Worm (Caenorhabditis elegans) whole organism, L1 larva: ENCODE measurements around the gene gpa-6.

ENCODE experiments used
- F16B12.6 ChIP-seq: fragments of 150-350 bp; optimal IDR thresholded peaks from 2 replicates; lab custom pipeline; 2014; ENCODE audit warnings: missing biosample characterization, missing genetic modification characterization
- alr-1 ChIP-seq: fragments of 200-800 bp; sonication (Bioruptor generic); optimal IDR thresholded peaks from 2 replicates; lab custom pipeline; 2018; ENCODE audit warnings: borderline replicate concordance, mild to moderate bottlenecking, missing genetic modification characterization, missing compliant biosample characterization
- aly-2 ChIP-seq: fragments of 150-350 bp; optimal IDR thresholded peaks from 2 replicates; lab custom pipeline; 2014; ENCODE audit warnings: missing biosample characterization, missing genetic modification characterization
- ama-1 ChIP-seq: fragments of 150-350 bp; optimal IDR thresholded peaks from 2 replicates; lab custom pipeline; 2014
- ceh-8 ChIP-seq: fragments of 200-800 bp; sonication (Bioruptor generic); optimal IDR thresholded peaks from 2 replicates; lab custom pipeline; 2018; ENCODE audit warnings: mild to moderate bottlenecking, missing genetic modification characterization, moderate library complexity, missing compliant biosample characterization
- ceh-82 ChIP-seq, 3 experiments: fragments of 150-350 bp in 1 of 3; sonication (generic microtip) in 2 of 3; optimal IDR thresholded peaks; 2 replicates each; lab custom pipeline; 2014 to 2017; ENCODE audit warnings: missing biosample characterization in 3 of 3, missing genetic modification characterization in 3 of 3
- efl-1 ChIP-seq, 4 experiments: fragments of 150-350 bp; optimal IDR thresholded peaks in 3 of 4; peaks in 1 of 4; 1 replicate in 1 of 4; 2 replicates in 3 of 4; lab custom pipeline; 2014; ENCODE audit warnings: missing biosample characterization in 2 of 4, missing genetic modification characterization in 2 of 4, missing genetic modification reagents in 2 of 4
- egl-13 ChIP-seq: sonication (generic microtip); optimal IDR thresholded peaks from 2 replicates; lab custom pipeline; 2016; ENCODE audit warnings: missing genotype, missing genetic modification reagents, missing genetic modification characterization, missing compliant biosample characterization
- elt-2 ChIP-seq: sonication (generic microtip); optimal IDR thresholded peaks from 2 replicates; lab custom pipeline; 2016; ENCODE audit warnings: missing genetic modification characterization, mild to moderate bottlenecking, inconsistent platforms, missing compliant biosample characterization, missing genetic modification reagents
- elt-3 ChIP-seq, 6 experiments: fragments of 150-350 bp in 1 of 6; sonication (generic microtip); optimal IDR thresholded peaks; 2 replicates each; lab custom pipeline; 2017 to 2018; ENCODE audit warnings: missing biosample characterization in 6 of 6, missing genetic modification characterization in 6 of 6, inconsistent platforms in 1 of 6
- fkh-8 ChIP-seq: sonication (generic microtip); optimal IDR thresholded peaks from 2 replicates; lab custom pipeline; 2016; ENCODE audit warnings: mild to moderate bottlenecking, missing genetic modification characterization, missing compliant biosample characterization
- grh-1 ChIP-seq: fragments of 200-800 bp; sonication (Bioruptor generic); IDR thresholded peaks from 2 replicates; pipeline ENCODE4 v1.3.6; 2022; ENCODE audit warnings: missing genetic modification reagents, missing genetic modification characterization, missing compliant biosample characterization
- hlh-17 ChIP-seq: fragments of 200-800 bp; sonication (Bioruptor generic); optimal IDR thresholded peaks from 2 replicates; lab custom pipeline; 2018; ENCODE audit warnings: missing genetic modification characterization, mild to moderate bottlenecking, missing compliant biosample characterization, moderate library complexity, borderline replicate concordance
- jun-1 ChIP-seq: fragments of 150-350 bp; optimal IDR thresholded peaks from 2 replicates; lab custom pipeline; 2014; ENCODE audit warnings: missing biosample characterization, missing genetic modification reagents, missing genetic modification characterization
- lin-14 ChIP-seq: fragments of 200-800 bp; sonication (Bioruptor generic); optimal IDR thresholded peaks from 2 replicates; lab custom pipeline; 2018; ENCODE audit warnings: mild to moderate bottlenecking, missing genetic modification characterization, moderate library complexity, missing compliant biosample characterization
- lir-3 ChIP-seq: sonication (generic microtip); optimal IDR thresholded peaks from 2 replicates; lab custom pipeline; 2016; ENCODE audit warnings: mild to moderate bottlenecking, missing genetic modification characterization, moderate library complexity, missing compliant biosample characterization; ENCODE audit not compliant: poor library complexity
- lsy-2 ChIP-seq, 2 experiments: fragments of 150-350 bp; optimal IDR thresholded peaks; 2 replicates each; lab custom pipeline; 2014; ENCODE audit warnings: missing biosample characterization in 2 of 2, missing genetic modification characterization in 2 of 2
- mdl-1 ChIP-seq, 2 experiments: fragments of 150-350 bp; optimal IDR thresholded peaks; 2 replicates each; lab custom pipeline; 2014 to 2017; ENCODE audit warnings: missing biosample characterization in 2 of 2, missing genetic modification characterization in 2 of 2, inconsistent platforms in 1 of 2
- nhr-20 ChIP-seq: sonication (generic microtip); optimal IDR thresholded peaks from 2 replicates; lab custom pipeline; 2016; ENCODE audit warnings: mild to moderate bottlenecking, missing genetic modification characterization, missing compliant biosample characterization
- nhr-47 ChIP-seq: sonication (generic microtip); optimal IDR thresholded peaks from 2 replicates; lab custom pipeline; 2016; ENCODE audit warnings: mild to moderate bottlenecking, missing genetic modification characterization, moderate library complexity, missing compliant biosample characterization
- nhr-71 ChIP-seq: sonication (generic microtip); optimal IDR thresholded peaks from 2 replicates; lab custom pipeline; 2016; ENCODE audit warnings: mild to moderate bottlenecking, missing genetic modification characterization, moderate library complexity, missing compliant biosample characterization
- nhr-85 ChIP-seq: sonication (generic microtip); peaks from one replicate; lab custom pipeline; 2016; ENCODE audit warnings: missing genetic modification characterization, inconsistent platforms, missing compliant biosample characterization
- nhr-90 ChIP-seq: sonication (generic microtip); optimal IDR thresholded peaks from 2 replicates; lab custom pipeline; 2016; ENCODE audit warnings: mild to moderate bottlenecking, missing genetic modification characterization, missing compliant biosample characterization; ENCODE audit not compliant: poor library complexity
- rnt-1 ChIP-seq: sonication (generic microtip); optimal IDR thresholded peaks from 2 replicates; lab custom pipeline; 2016; ENCODE audit warnings: mild to moderate bottlenecking, missing genetic modification characterization, moderate library complexity, missing compliant biosample characterization
- skn-1 ChIP-seq: fragments of 150-350 bp; optimal IDR thresholded peaks from 2 replicates; lab custom pipeline; 2014; ENCODE audit warnings: missing biosample characterization, missing genetic modification characterization
- snpc-4 ChIP-seq: fragments of 150-350 bp; optimal IDR thresholded peaks from 2 replicates; lab custom pipeline; 2014; ENCODE audit warnings: missing biosample characterization, missing genetic modification characterization
- sptf-1 ChIP-seq: fragments of 150-350 bp; optimal IDR thresholded peaks from 2 replicates; lab custom pipeline; 2014; ENCODE audit warnings: missing biosample characterization, missing genetic modification characterization
- sup-37 ChIP-seq: fragments of 200-800 bp; sonication (Bioruptor generic); optimal IDR thresholded peaks from 2 replicates; lab custom pipeline; 2018; ENCODE audit warnings: mild to moderate bottlenecking, missing genetic modification characterization, missing compliant biosample characterization
- swsn-7 ChIP-seq: sonication (generic microtip); optimal IDR thresholded peaks from 2 replicates; lab custom pipeline; 2016; ENCODE audit warnings: missing genetic modification characterization, missing compliant biosample characterization
- tbx-2 ChIP-seq: sonication (generic microtip); optimal IDR thresholded peaks from 2 replicates; lab custom pipeline; 2016; ENCODE audit warnings: missing genetic modification characterization, missing compliant biosample characterization
- unc-86 ChIP-seq: sonication (generic microtip); optimal IDR thresholded peaks from 2 replicates; lab custom pipeline; 2016; ENCODE audit warnings: missing genetic modification characterization, missing compliant biosample characterization
- unc-98 ChIP-seq: fragments of 200-800 bp; sonication (Bioruptor generic); IDR thresholded peaks from 2 replicates; pipeline ENCODE4 v1.3.6; 2022; ENCODE audit warnings: missing genetic modification characterization, missing compliant biosample characterization
- vab-15 ChIP-seq: sonication (generic microtip); optimal IDR thresholded peaks from 2 replicates; lab custom pipeline; 2017; ENCODE audit warnings: missing genotype, mild to moderate bottlenecking, missing genetic modification characterization, missing compliant biosample characterization
- ztf-11 ChIP-seq, 2 experiments: sonication (generic microtip); optimal IDR thresholded peaks; 2 replicates each; lab custom pipeline; 2016 to 2017; ENCODE audit warnings: missing genetic modification characterization in 2 of 2, missing biosample characterization in 1 of 2, missing compliant biosample characterization in 1 of 2
- ztf-4 ChIP-seq: fragments of 150-350 bp; optimal IDR thresholded peaks from 2 replicates; lab custom pipeline; 2014; ENCODE audit warnings: missing biosample characterization, missing genetic modification characterization

gpa-6 gene

DNA sequence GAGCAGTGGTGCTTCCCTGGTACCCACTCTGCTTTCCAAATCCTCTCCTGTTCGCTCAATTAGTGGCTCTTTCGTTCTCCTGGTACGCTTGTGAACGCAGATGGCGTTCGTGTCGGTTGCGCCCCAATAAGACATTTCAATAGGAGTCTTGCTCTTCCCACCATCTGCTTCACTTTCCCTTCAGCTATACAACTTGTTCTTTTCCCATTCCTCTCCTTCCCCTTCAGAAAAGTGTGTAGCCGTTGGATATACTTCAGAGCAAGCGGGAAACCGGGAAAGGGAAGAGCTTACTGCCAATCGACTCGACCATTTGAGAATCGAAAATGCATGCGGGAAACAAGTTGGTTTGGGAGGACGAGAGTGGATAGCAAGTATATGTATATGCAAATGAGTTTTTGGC is 47.8 kb upstream of the gpa-6 start:
- TF ChIP-seq snpc-4 (tag; lab: Kevin White, UChicago) (no peak), efl-1 (optimal IDR thresholded peaks at IDR 0.05; lab: Kevin White, UChicago) (no peak), efl-1 (GFP tag; optimal IDR thresholded peaks at IDR 0.05 in 1 of 2; lab: Kevin White, UChicago) (peak in 1 of 2 experiments; percentile 70)

ce11 chrX:13143762-13144732 is 47.0 kb upstream of the gpa-6 start:
- TF ChIP-seq aly-2 (tag; lab: Kevin White, UChicago) (peak; percentile 2), nhr-90 (peak; percentile 26), elt-3 (tag; optimal IDR thresholded peaks at IDR 0.05; lab: Kevin White, UChicago) (no peak), swsn-7 (tag; lab: Kevin White, UChicago) (peak; percentile 23), sptf-1 (tag; lab: Kevin White, UChicago) (no peak), alr-1 (tag; lab: Kevin White, UChicago) (no peak), jun-1 (tag; lab: Kevin White, UChicago) (peak; percentile 29), ceh-8 (GFP tag; lab: Kevin White, UChicago) (peak; percentile 21), F16B12.6 (tag; lab: Kevin White, UChicago) (no peak), rnt-1 (tag; lab: Kevin White, UChicago) (peak; percentile 32), ceh-82 (tag; optimal IDR thresholded peaks at IDR 0.05; lab: Kevin White, UChicago) (peak in 1 of 3 experiments; percentile 20), nhr-71 (peak; percentile 57), elt-2 (tag; lab: Kevin White, UChicago) (peak; percentile 58), ztf-4 (tag; lab: Kevin White, UChicago) (peak; percentile 5), lsy-2 (tag; optimal IDR thresholded peaks at IDR 0.05; lab: Kevin White, UChicago) (peak in 1 of 2 experiments; percentile 4), nhr-47 (tag; lab: Kevin White, UChicago) (peak; percentile 1), unc-98 (GFP tag; lab: Robert Waterston, UW) (no peak), unc-86 (tag; lab: Kevin White, UChicago) (no peak), ama-1 (lab: Kevin White, UChicago) (peak; percentile 66), mdl-1 (tag; optimal IDR thresholded peaks at IDR 0.05; lab: Kevin White, UChicago) (peak in 1 of 2 experiments; percentile 27), tbx-2 (peak; percentile 34), egl-13 (tag; lab: Kevin White, UChicago) (no peak), skn-1 (peak; percentile 5), sup-37 (GFP tag; lab: Kevin White, UChicago) (peak; percentile 53), lir-3 (tag; lab: Kevin White, UChicago) (no peak), ztf-11 (tag; optimal IDR thresholded peaks at IDR 0.05; lab: Kevin White, UChicago) (peak in 1 of 2 experiments; percentile 66), fkh-8 (peak; percentile 37), nhr-85 (tag; lab: Kevin White, UChicago) (peak; percentile 83), vab-15 (no peak), hlh-17 (GFP tag; lab: Kevin White, UChicago) (peak; percentile 45), grh-1 (GFP tag; lab: Robert Waterston, UW) (0 out of 2 replicates have a peak, but pooled peaks have one; percentile 4), efl-1 (optimal IDR thresholded peaks at IDR 0.05; lab: Kevin White, UChicago) (peak in 1 of 2 experiments; percentile 17), efl-1 (GFP tag; optimal IDR thresholded peaks at IDR 0.05 in 1 of 2; lab: Kevin White, UChicago) (peak in 1 of 2 experiments; percentile 85), lin-14 (GFP tag; lab: Kevin White, UChicago) (peak; percentile 84), nhr-20 (tag; lab: Kevin White, UChicago) (peak; percentile 42)
